Fruit fly (Drosophila melanogaster) whole organism, embryonic: ENCODE results near the gene Chd64.

Source experiments
- Atf-2 ChIP-seq: fragments of 200-800 bp; sonication (Bioruptor generic); optimal IDR thresholded peaks from 2 replicates; lab custom pipeline; 2016; ENCODE audit warnings: missing biosample characterization, missing genetic modification characterization
- Atf3 ChIP-seq: fragments of 200-800 bp; sonication (Bioruptor generic); optimal IDR thresholded peaks from 3 replicates; lab custom pipeline; 2016; ENCODE audit warnings: missing biosample characterization, missing genetic modification characterization
- Awh ChIP-seq: fragments of 200-800 bp; sonication (Bioruptor generic); IDR thresholded peaks from 2 replicates; pipeline ENCODE4, ENCODE4 v1.3.6; 2022; ENCODE audit warnings: missing biosample characterization, missing genetic modification characterization
- CG10565 ChIP-seq: fragments of 200-800 bp; sonication (Bioruptor generic); optimal IDR thresholded peaks from 3 replicates; lab custom pipeline; 2016; ENCODE audit warnings: missing biosample characterization, mild to moderate bottlenecking, missing genetic modification characterization
- CG11504 ChIP-seq: fragments of 200-800 bp; sonication (Bioruptor generic); optimal IDR thresholded peaks from 3 replicates; lab custom pipeline; 2019; ENCODE audit warnings: missing biosample characterization, mild to moderate bottlenecking, missing genetic modification characterization, moderate library complexity
- CG12071 ChIP-seq: fragments of 200-800 bp; sonication (Bioruptor generic); optimal IDR thresholded peaks from 3 replicates; lab custom pipeline; 2018; ENCODE audit warnings: missing biosample characterization, mild to moderate bottlenecking, missing genetic modification characterization
- CG12299 ChIP-seq: fragments of 200-800 bp; sonication (Bioruptor generic); optimal IDR thresholded peaks from 2 replicates; lab custom pipeline; 2018; ENCODE audit warnings: missing biosample characterization, mild to moderate bottlenecking, missing genetic modification characterization
- CG12769 ChIP-seq: fragments of 200-800 bp; sonication (Bioruptor generic); optimal IDR thresholded peaks from 2 replicates; lab custom pipeline; 2019; ENCODE audit warnings: missing biosample characterization, mild to moderate bottlenecking, missing genetic modification characterization, moderate library complexity
- CG13624 ChIP-seq: fragments of 200-800 bp; sonication (Bioruptor generic); optimal IDR thresholded peaks from 2 replicates; lab custom pipeline; 2016; ENCODE audit warnings: missing biosample characterization, missing genetic modification characterization
- CG14050 ChIP-seq: fragments of 200-800 bp; sonication (Bioruptor generic); IDR thresholded peaks from 3 replicates; pipeline ENCODE4 v1.3.6; 2022; ENCODE audit warnings: missing biosample characterization, missing genetic modification characterization
- CG15011 ChIP-seq: fragments of 200-800 bp; sonication (Bioruptor generic); optimal IDR thresholded peaks from 3 replicates; lab custom pipeline; 2018; ENCODE audit warnings: missing biosample characterization, mild to moderate bottlenecking, missing genetic modification characterization
- CG1529 ChIP-seq: fragments of 200-800 bp; sonication (Bioruptor generic); optimal IDR thresholded peaks from 3 replicates; lab custom pipeline; 2018; ENCODE audit warnings: missing biosample characterization, missing genetic modification characterization
- CG1602 ChIP-seq: fragments of 200-800 bp; sonication (Bioruptor generic); optimal IDR thresholded peaks from 3 replicates; lab custom pipeline; 2016; ENCODE audit warnings: missing biosample characterization, missing genetic modification characterization
- CG16813 ChIP-seq: fragments of 200-800 bp; sonication (Bioruptor generic); IDR thresholded peaks from 3 replicates; pipeline ENCODE4 v1.3.6; 2022; ENCODE audit warnings: missing biosample characterization, missing genetic modification characterization; ENCODE audit not compliant: partially characterized antibody
- CG16863 ChIP-seq: fragments of 200-800 bp; sonication (Bioruptor generic); optimal IDR thresholded peaks from 3 replicates; lab custom pipeline; 2016; ENCODE audit warnings: missing biosample characterization, missing genetic modification characterization
- CG17359 ChIP-seq: fragments of 200-800 bp; sonication (Bioruptor generic); optimal IDR thresholded peaks from 3 replicates; lab custom pipeline; 2018; ENCODE audit warnings: missing biosample characterization, mild to moderate bottlenecking, missing genetic modification characterization, moderate library complexity
- CG3163 ChIP-seq: fragments of 200-800 bp; sonication (Bioruptor generic); optimal IDR thresholded peaks from 3 replicates; lab custom pipeline; 2016; ENCODE audit warnings: missing biosample characterization, missing genetic modification characterization
- CG7372 ChIP-seq: fragments of 200-800 bp; sonication (Bioruptor generic); IDR thresholded peaks from 2 replicates; pipeline ENCODE4 v1.3.6; 2022; ENCODE audit warnings: missing biosample characterization, missing genetic modification characterization
- CG7556 ChIP-seq: fragments of 200-800 bp; sonication (Bioruptor generic); optimal IDR thresholded peaks from 2 replicates; lab custom pipeline; 2017; ENCODE audit warnings: missing biosample characterization, mild to moderate bottlenecking, missing genetic modification characterization
- CG8089 ChIP-seq: fragments of 200-800 bp; sonication (Bioruptor generic); optimal IDR thresholded peaks from 3 replicates; lab custom pipeline; 2016; ENCODE audit warnings: missing biosample characterization, missing genetic modification characterization
- CkIIα-i1 ChIP-seq: fragments of 200-800 bp; sonication (Bioruptor generic); IDR thresholded peaks from 2 replicates; pipeline ENCODE4 v1.3.6; 2022; ENCODE audit warnings: missing biosample characterization, missing genetic modification characterization
- CrebB ChIP-seq: fragments of 200-800 bp; sonication (Bioruptor generic); optimal IDR thresholded peaks from 3 replicates; lab custom pipeline; 2018; ENCODE audit warnings: missing biosample characterization, mild to moderate bottlenecking, missing genetic modification characterization
- Deaf1 ChIP-seq: fragments of 200-800 bp; optimal IDR thresholded peaks from 3 replicates; lab custom pipeline; 2019; ENCODE audit warnings: missing biosample characterization, mild to moderate bottlenecking, missing genetic modification characterization, moderate library complexity
- Dip2 ChIP-seq: fragments of 200-800 bp; sonication (Bioruptor generic); IDR thresholded peaks from 2 replicates; pipeline ENCODE4 v1.3.6; 2022; ENCODE audit warnings: missing biosample characterization, missing genetic modification characterization
- Eip74EF ChIP-seq, 2 experiments: fragments of 200-800 bp in 1 of 2; fragments of >200 bp in 1 of 2; sonication (Bioruptor generic) in 1 of 2; optimal IDR thresholded peaks; 2 replicates each; lab custom pipeline; 2017 to 2019; ENCODE audit warnings: missing biosample characterization in 2 of 2, missing genetic modification characterization in 2 of 2, mild to moderate bottlenecking in 1 of 2, moderate library complexity in 1 of 2
- Elba2 ChIP-seq: fragments of 200-800 bp; sonication (Bioruptor generic); optimal IDR thresholded peaks from 3 replicates; lab custom pipeline; 2016; ENCODE audit warnings: missing biosample characterization, missing genetic modification characterization
- Hr78 ChIP-seq, 2 experiments: fragments of 200-800 bp in 1 of 2; fragments of >200 bp in 1 of 2; sonication (Bioruptor generic) in 1 of 2; optimal IDR thresholded peaks; 2 replicates each; lab custom pipeline; 2017 to 2019; ENCODE audit warnings: missing biosample characterization in 2 of 2, missing genetic modification characterization in 2 of 2, mild to moderate bottlenecking in 1 of 2, moderate library complexity in 1 of 2
- Nf-YA ChIP-seq: fragments of 200-800 bp; sonication (Bioruptor generic); IDR thresholded peaks from 2 replicates; pipeline ENCODE4 v1.3.6; 2022; ENCODE audit warnings: missing biosample characterization, missing genetic modification characterization
- Ssrp ChIP-seq: fragments of 200-800 bp; sonication (Bioruptor generic); optimal IDR thresholded peaks from 2 replicates; lab custom pipeline; 2018; ENCODE audit warnings: missing biosample characterization, mild to moderate bottlenecking, missing genetic modification characterization, moderate library complexity
- Tbp ChIP-seq: fragments of >200 bp; optimal IDR thresholded peaks from 2 replicates; lab custom pipeline; 2018; ENCODE audit warnings: missing biosample characterization, missing genetic modification characterization
- ap ChIP-seq: fragments of 200-800 bp; sonication (Bioruptor generic); IDR thresholded peaks from 2 replicates; pipeline ENCODE4 v1.3.6; 2022; ENCODE audit warnings: missing biosample characterization, missing genetic modification characterization
- bcd ChIP-seq: fragments of 200-800 bp; sonication (Bioruptor generic); optimal IDR thresholded peaks from 2 replicates; lab custom pipeline; 2017; ENCODE audit warnings: missing biosample characterization, mild to moderate bottlenecking, missing genetic modification characterization
- chn ChIP-seq: fragments of 200-800 bp; sonication (Bioruptor generic); optimal IDR thresholded peaks from 2 replicates; lab custom pipeline; 2016; ENCODE audit warnings: missing biosample characterization, missing genetic modification characterization
- danr ChIP-seq: fragments of 200-800 bp; sonication (Bioruptor generic); IDR thresholded peaks from 2 replicates; pipeline ENCODE4 v1.3.6; 2022; ENCODE audit warnings: missing biosample characterization, missing genetic modification characterization
- ftz-f1 ChIP-seq: fragments of 200-800 bp; sonication (Bioruptor generic); optimal IDR thresholded peaks from 2 replicates; lab custom pipeline; 2016; ENCODE audit warnings: missing biosample characterization, missing genetic modification characterization
- gem ChIP-seq: fragments of 200-800 bp; sonication (Bioruptor generic); optimal IDR thresholded peaks from 2 replicates; lab custom pipeline; 2019; ENCODE audit warnings: missing biosample characterization, mild to moderate bottlenecking, missing genetic modification characterization, moderate library complexity
- hth ChIP-seq: fragments of >200 bp; optimal IDR thresholded peaks from 2 replicates; lab custom pipeline; 2017; ENCODE audit warnings: inconsistent platforms
- insv ChIP-seq, 2 experiments: fragments of 200-800 bp; sonication (Bioruptor generic); optimal IDR thresholded peaks; 3 replicates each; lab custom pipeline; 2016 to 2018; ENCODE audit warnings: missing biosample characterization in 2 of 2, missing genetic modification characterization in 2 of 2
- ken ChIP-seq: fragments of 200-800 bp; sonication (Bioruptor generic); IDR thresholded peaks from 3 replicates; pipeline ENCODE4 v1.3.6; 2022; ENCODE audit warnings: missing biosample characterization, missing genetic modification characterization
- mld ChIP-seq: fragments of 200-800 bp; sonication (Bioruptor generic); IDR thresholded peaks from 3 replicates; pipeline ENCODE4 v1.3.6; 2022; ENCODE audit warnings: missing biosample characterization, missing genetic modification characterization; ENCODE audit not compliant: partially characterized antibody
- phol ChIP-seq: fragments of 200-800 bp; sonication (Bioruptor generic); optimal IDR thresholded peaks from 3 replicates; lab custom pipeline; 2018; ENCODE audit warnings: missing biosample characterization, mild to moderate bottlenecking, missing genetic modification characterization, moderate library complexity
- pzg ChIP-seq: fragments of 200-800 bp; sonication (Bioruptor generic); optimal IDR thresholded peaks from 3 replicates; lab custom pipeline; 2018; ENCODE audit warnings: missing biosample characterization, mild to moderate bottlenecking, missing genetic modification characterization, moderate library complexity
- ro ChIP-seq: fragments of 200-800 bp; sonication (Bioruptor generic); IDR thresholded peaks from 2 replicates; pipeline ENCODE4 v1.3.6; 2022; ENCODE audit warnings: missing biosample characterization, missing genetic modification characterization
- run ChIP-seq: fragments of 200-800 bp; sonication (Bioruptor generic); optimal IDR thresholded peaks from 3 replicates; lab custom pipeline; 2018; ENCODE audit warnings: missing biosample characterization, mild to moderate bottlenecking, missing genetic modification characterization
- sim ChIP-seq: fragments of 200-800 bp; sonication (Bioruptor generic); IDR thresholded peaks from 2 replicates; pipeline ENCODE4 v1.3.6; 2022; ENCODE audit warnings: missing biosample characterization, missing genetic modification characterization
- tll ChIP-seq, 2 experiments: fragments of 200-800 bp in 1 of 2; fragments of >200 bp in 1 of 2; sonication (Bioruptor generic) in 1 of 2; optimal IDR thresholded peaks; 2 replicates each; lab custom pipeline; 2017 to 2019; ENCODE audit warnings: missing biosample characterization in 2 of 2, missing genetic modification characterization in 2 of 2, mild to moderate bottlenecking in 1 of 2, moderate library complexity in 1 of 2
- trem ChIP-seq: fragments of 200-800 bp; optimal IDR thresholded peaks from 3 replicates; lab custom pipeline; 2019; ENCODE audit warnings: missing biosample characterization, mild to moderate bottlenecking, missing genetic modification characterization, moderate library complexity
- trh ChIP-seq: fragments of 200-800 bp; sonication (Bioruptor generic); optimal IDR thresholded peaks from 2 replicates; lab custom pipeline; 2016; ENCODE audit warnings: missing biosample characterization, missing genetic modification characterization
- vnd ChIP-seq: fragments of 200-800 bp; sonication (Bioruptor generic); IDR thresholded peaks from 3 replicates; pipeline ENCODE4 v1.3.6; 2022; ENCODE audit warnings: missing biosample characterization, missing genetic modification characterization; ENCODE audit not compliant: partially characterized antibody
- z ChIP-seq: fragments of 200-800 bp; sonication (Bioruptor generic); IDR thresholded peaks from 3 replicates; pipeline ENCODE4 v1.3.6; 2022; ENCODE audit warnings: missing biosample characterization, missing genetic modification characterization
- zen ChIP-seq: fragments of 200-800 bp; sonication (Bioruptor generic); optimal IDR thresholded peaks from 3 replicates; lab custom pipeline; 2018; ENCODE audit warnings: missing biosample characterization, mild to moderate bottlenecking, missing genetic modification characterization, moderate library complexity
- zfh2 ChIP-seq: fragments of 200-800 bp; sonication (Bioruptor generic); optimal IDR thresholded peaks from 2 replicates; lab custom pipeline; 2016; ENCODE audit warnings: missing biosample characterization, missing genetic modification characterization

Chd64 gene

DNA sequence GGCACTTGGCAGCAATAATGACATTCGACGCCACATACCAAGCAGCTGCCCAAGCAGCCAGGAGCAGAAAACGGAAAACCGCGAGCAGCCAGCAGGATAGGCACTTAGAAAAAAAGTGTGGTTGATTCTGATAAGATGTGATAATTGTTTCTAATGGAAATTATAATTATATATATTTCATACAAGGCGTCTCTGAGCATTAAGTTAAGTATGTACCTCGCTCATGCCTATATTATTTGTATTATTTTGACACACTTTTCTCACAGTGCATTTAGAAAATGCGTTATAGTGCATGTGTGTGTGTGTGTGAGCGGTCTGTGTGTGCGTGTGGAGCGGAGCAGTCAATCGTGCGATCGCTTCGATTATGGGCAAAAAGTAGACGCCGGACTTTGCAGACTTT is 36.2 kb upstream of the Chd64 start (continued):
- TF ChIP-seq insv (GFP tag; optimal IDR thresholded peaks at IDR 0.05; lab: Kevin White, UChicago) (no peak), pzg (no peak), Deaf1 (no peak), hth (lab: Kevin White, UChicago) (no peak), trh (GFP tag; lab: Kevin White, UChicago) (no peak), CG7372 (GFP tag; lab: Robert Waterston, UW) (no peak), tll (GFP tag; optimal IDR thresholded peaks at IDR 0.05; lab: Kevin White, UChicago) (no peak), CG3163 (GFP tag; lab: Kevin White, UChicago) (no peak), CrebB (no peak), Dip2 (GFP tag; lab: Robert Waterston, UW) (no peak), danr (no peak), Hr78 (GFP tag; optimal IDR thresholded peaks at IDR 0.05; lab: Kevin White, UChicago) (no peak), ken (GFP tag; lab: Robert Waterston, UW) (no peak), CG8089 (GFP tag; lab: Kevin White, UChicago) (no peak), CG12071 (GFP tag; lab: Kevin White, UChicago) (no peak), mld (GFP tag; lab: Robert Waterston, UW) (no peak), sim (GFP tag; lab: Robert Waterston, UW) (no peak), bcd (GFP tag; lab: Kevin White, UChicago) (no peak), Tbp (GFP tag; lab: Kevin White, UChicago) (no peak), CG17359 (no peak), CG1529 (GFP tag; lab: Kevin White, UChicago) (no peak), phol (tag; lab: Kevin White, UChicago) (peak; percentile 44), Ssrp (tag; lab: Kevin White, UChicago) (peak; percentile 3), vnd (no peak), CG7556 (GFP tag; lab: Kevin White, UChicago) (no peak), Awh (no peak), CkIIα-i1 (GFP tag; lab: Robert Waterston, UW) (no peak), CG12299 (tag; lab: Kevin White, UChicago) (no peak), z (GFP tag; lab: Robert Waterston, UW) (no peak), Atf-2 (GFP tag; lab: Kevin White, UChicago) (no peak), ftz-f1 (GFP tag; lab: Kevin White, UChicago) (no peak), zfh2 (GFP tag; lab: Kevin White, UChicago) (no peak), Eip74EF (GFP tag; optimal IDR thresholded peaks at IDR 0.05; lab: Kevin White, UChicago) (no peak), CG15011 (GFP tag; lab: Kevin White, UChicago) (no peak), gem (no peak), Elba2 (GFP tag; lab: Kevin White, UChicago) (peak; percentile 42), CG13624 (GFP tag; lab: Kevin White, UChicago) (no peak), chn (GFP tag; lab: Kevin White, UChicago) (no peak), trem (tag; lab: Kevin White, UChicago) (peak; percentile 37), CG12769 (tag; lab: Kevin White, UChicago) (no peak), zen (tag; lab: Kevin White, UChicago) (peak; percentile 90), CG16813 (GFP tag; lab: Robert Waterston, UW) (no peak), CG1602 (GFP tag; lab: Kevin White, UChicago) (peak; percentile 33), CG14050 (GFP tag; lab: Robert Waterston, UW) (no peak), Atf3 (no peak), Nf-YA (GFP tag; lab: Robert Waterston, UW) (no peak), run (tag; lab: Kevin White, UChicago) (no peak), ro (GFP tag; lab: Robert Waterston, UW) (no peak), CG10565 (GFP tag; lab: Kevin White, UChicago) (no peak), ap (no peak), CG11504 (tag; lab: Kevin White, UChicago) (no peak), CG16863 (no peak)
- TF ChIP-seq, all 482 proteins: peak for 72
